Worm (Caenorhabditis elegans) whole organism, L4 larva: ENCODE measurements around the gene fipr-5.

Experiments
- F26F4.8 ChIP-seq: fragments of 200-800 bp; sonication (Bioruptor generic); conservative IDR thresholded peaks from 2 replicates; pipeline ENCODE4 v1.3.6; 2022; ENCODE audit warnings: missing genetic modification characterization, missing compliant biosample characterization
- F37D6.2 ChIP-seq: sonication (generic microtip); optimal IDR thresholded peaks from 2 replicates; lab custom pipeline; 2016; ENCODE audit warnings: mild to moderate bottlenecking, missing genetic modification characterization, missing compliant biosample characterization
- R02D3.7 ChIP-seq: fragments of 150-350 bp; sonication (generic microtip); optimal IDR thresholded peaks from 3 replicates; lab custom pipeline; 2014; ENCODE audit warnings: missing biosample characterization, missing genetic modification characterization
- T26A8.4 ChIP-seq: fragments of 200-800 bp; sonication (Bioruptor generic); IDR thresholded peaks from 2 replicates; pipeline ENCODE4 v1.3.6; 2022; ENCODE audit warnings: missing genetic modification characterization, missing compliant biosample characterization
- Y105C5A.15 ChIP-seq: fragments of 200-800 bp; sonication (Bioruptor generic); IDR thresholded peaks from 2 replicates; pipeline ENCODE4 v1.3.6; 2022; ENCODE audit warnings: missing genetic modification characterization, missing compliant biosample characterization
- Y5F2A.4 ChIP-seq: fragments of 200-800 bp; sonication (Bioruptor generic); optimal IDR thresholded peaks from 2 replicates; lab custom pipeline; 2018; ENCODE audit warnings: mild to moderate bottlenecking, missing genetic modification characterization, missing compliant biosample characterization
- ZK337.2 ChIP-seq: fragments of 200-800 bp; sonication (Bioruptor generic); IDR thresholded peaks from 2 replicates; pipeline ENCODE4 v1.3.6; 2022; ENCODE audit warnings: missing genetic modification reagents, missing genetic modification characterization, missing compliant biosample characterization
- aha-1 ChIP-seq: fragments of 150-350 bp; peaks from one replicate; lab custom pipeline; 2014; ENCODE audit warnings: missing biosample characterization, missing genetic modification characterization
- attf-4 ChIP-seq: sonication (generic microtip); optimal IDR thresholded peaks from 3 replicates; lab custom pipeline; 2017; ENCODE audit warnings: missing biosample characterization, missing genetic modification characterization
- ceh-20 ChIP-seq: fragments of 200-800 bp; sonication (Bioruptor generic); IDR thresholded peaks from 2 replicates; pipeline ENCODE4 v1.3.6; 2022; ENCODE audit warnings: missing genetic modification reagents, missing genetic modification characterization, missing compliant biosample characterization
- ceh-44 ChIP-seq: fragments of 200-800 bp; sonication (Bioruptor generic); IDR thresholded peaks from 2 replicates; pipeline ENCODE4 v1.3.6; 2022; ENCODE audit warnings: missing genetic modification reagents, missing genetic modification characterization, missing compliant biosample characterization
- ceh-62 ChIP-seq: sonication (generic microtip); optimal IDR thresholded peaks from 2 replicates; lab custom pipeline; 2017; ENCODE audit warnings: missing biosample characterization, missing genetic modification characterization
- ceh-82 ChIP-seq: sonication (generic microtip); optimal IDR thresholded peaks from 2 replicates; lab custom pipeline; 2017; ENCODE audit warnings: missing biosample characterization, missing genetic modification characterization
- ces-1 ChIP-seq: fragments of 150-350 bp; sonication (generic microtip); optimal IDR thresholded peaks from 4 replicates; lab custom pipeline; 2014; ENCODE audit warnings: missing biosample characterization, missing genetic modification reagents, missing genetic modification characterization
- cey-2 ChIP-seq: sonication (generic microtip); optimal IDR thresholded peaks from 3 replicates; lab custom pipeline; 2017; ENCODE audit warnings: missing genetic modification characterization, mild to moderate bottlenecking, missing compliant biosample characterization, antibody characterized with exemption, borderline replicate concordance; ENCODE audit not compliant: insufficient read depth
- daf-12 ChIP-seq: fragments of 150-350 bp; optimal IDR thresholded peaks from 2 replicates; lab custom pipeline; 2014; ENCODE audit warnings: missing biosample characterization, missing genetic modification reagents, missing genetic modification characterization
- daf-16 ChIP-seq, 3 experiments: sonication (generic microtip); optimal IDR thresholded peaks; 2 replicates each; lab custom pipeline; 2016 to 2017; ENCODE audit warnings: missing genetic modification characterization in 3 of 3, missing genetic modification reagents in 3 of 3, mild to moderate bottlenecking in 2 of 3, missing compliant biosample characterization in 2 of 3, missing biosample characterization in 1 of 3, moderate library complexity in 1 of 3
- daf-19 ChIP-seq: fragments of 200-800 bp; sonication (Bioruptor generic); conservative IDR thresholded peaks from 2 replicates; pipeline ENCODE4 v1.3.6; 2022; ENCODE audit warnings: missing genetic modification characterization, missing compliant biosample characterization
- daf-8 ChIP-seq: fragments of 200-800 bp; sonication (Bioruptor generic); IDR thresholded peaks from 2 replicates; pipeline ENCODE4 v1.3.6; 2022; ENCODE audit warnings: missing genetic modification characterization, missing compliant biosample characterization
- dve-1 ChIP-seq: sonication (generic microtip); optimal IDR thresholded peaks from 2 replicates; lab custom pipeline; 2017; ENCODE audit warnings: antibody characterized with exemption, mild to moderate bottlenecking, missing genetic modification characterization, missing compliant biosample characterization; ENCODE audit not compliant: insufficient read depth
- egl-43 ChIP-seq: fragments of 200-800 bp; sonication (Bioruptor generic); IDR thresholded peaks from 2 replicates; pipeline ENCODE4 v1.3.6; 2022; ENCODE audit warnings: missing genetic modification reagents, missing genetic modification characterization, missing compliant biosample characterization
- fos-1 ChIP-seq: fragments of 150-350 bp; optimal IDR thresholded peaks from 2 replicates; lab custom pipeline; 2014; ENCODE audit warnings: missing biosample characterization, missing genetic modification characterization
- gei-8 ChIP-seq: fragments of 200-800 bp; sonication (Bioruptor generic); optimal IDR thresholded peaks from 2 replicates; lab custom pipeline; 2018; ENCODE audit warnings: mild to moderate bottlenecking, missing genetic modification characterization, missing compliant biosample characterization
- hlh-11 ChIP-seq: fragments of 200-800 bp; sonication (Bioruptor generic); optimal IDR thresholded peaks from 2 replicates; lab custom pipeline; 2018; ENCODE audit warnings: mild to moderate bottlenecking, missing genetic modification characterization, missing compliant biosample characterization
- lim-7 ChIP-seq: fragments of 200-800 bp; sonication (Bioruptor generic); IDR thresholded peaks from 2 replicates; pipeline ENCODE4 v1.3.6; 2022; ENCODE audit warnings: missing genetic modification characterization, missing compliant biosample characterization
- lin-15B ChIP-seq: fragments of 150-350 bp; sonication (generic microtip); optimal IDR thresholded peaks from 3 replicates; lab custom pipeline; 2014; ENCODE audit warnings: missing biosample characterization, missing genetic modification characterization
- madf-5 ChIP-seq, 2 experiments: fragments of 200-800 bp; sonication (Bioruptor generic); IDR thresholded peaks; 2 replicates each; pipeline ENCODE4 v1.3.6; 2022; ENCODE audit warnings: missing compliant biosample characterization in 2 of 2, missing genetic modification characterization in 2 of 2
- madf-9 ChIP-seq: fragments of 200-800 bp; sonication (Bioruptor generic); conservative IDR thresholded peaks from 2 replicates; pipeline ENCODE4 v1.3.6; 2022; ENCODE audit warnings: missing genetic modification reagents, missing genetic modification characterization, missing compliant biosample characterization
- mxl-3 ChIP-seq: fragments of 200-800 bp; sonication (Bioruptor generic); optimal IDR thresholded peaks from 2 replicates; lab custom pipeline; 2018; ENCODE audit warnings: mild to moderate bottlenecking, missing genetic modification characterization, missing compliant biosample characterization
- nhr-102 ChIP-seq: sonication (generic microtip); optimal IDR thresholded peaks from 2 replicates; lab custom pipeline; 2016; ENCODE audit warnings: mild to moderate bottlenecking, missing genetic modification characterization, moderate library complexity, missing compliant biosample characterization
- nhr-28 ChIP-seq: fragments of 150-350 bp; optimal IDR thresholded peaks from 2 replicates; lab custom pipeline; 2014; ENCODE audit warnings: missing biosample characterization, missing genetic modification characterization
- php-3 ChIP-seq: fragments of 200-800 bp; sonication (Bioruptor generic); IDR thresholded peaks from 2 replicates; pipeline ENCODE4 v1.3.6; 2022; ENCODE audit warnings: missing genetic modification reagents, missing genetic modification characterization, missing compliant biosample characterization
- pqm-1 ChIP-seq: sonication (generic microtip); optimal IDR thresholded peaks from 2 replicates; lab custom pipeline; 2017; ENCODE audit warnings: missing biosample characterization, missing genetic modification characterization
- skn-1 ChIP-seq: fragments of 150-350 bp; optimal IDR thresholded peaks from 2 replicates; lab custom pipeline; 2014; ENCODE audit warnings: missing biosample characterization, missing genetic modification characterization
- snpc-1.2 ChIP-seq: fragments of 200-800 bp; sonication (Bioruptor generic); IDR thresholded peaks from 2 replicates; pipeline ENCODE4 v1.3.6; 2022; ENCODE audit warnings: missing genetic modification reagents, missing genetic modification characterization, missing compliant biosample characterization
- unc-39 ChIP-seq: sonication (generic microtip); optimal IDR thresholded peaks from 2 replicates; lab custom pipeline; 2017; ENCODE audit warnings: missing biosample characterization, missing genetic modification characterization
- unc-62 ChIP-seq, 3 experiments: fragments of 150-350 bp in 1 of 3; sonication (generic microtip); optimal IDR thresholded peaks in 2 of 3; peaks in 1 of 3; 1 replicate in 1 of 3; 2 replicates in 2 of 3; lab custom pipeline; 2014 to 2017; ENCODE audit warnings: missing biosample characterization in 3 of 3, missing genetic modification characterization in 3 of 3, missing genetic modification reagents in 3 of 3, missing genotype in 1 of 3
- zag-1 ChIP-seq: fragments of 150-350 bp; optimal IDR thresholded peaks from 2 replicates; lab custom pipeline; 2014; ENCODE audit warnings: missing biosample characterization, missing genetic modification characterization
- zfp-3 ChIP-seq: fragments of 200-800 bp; sonication (Bioruptor generic); conservative IDR thresholded peaks from 2 replicates; pipeline ENCODE4 v1.3.6; 2022; ENCODE audit warnings: missing genetic modification reagents, missing genetic modification characterization, missing compliant biosample characterization
- zip-11 ChIP-seq: fragments of 200-800 bp; sonication (Bioruptor generic); IDR thresholded peaks from 2 replicates; pipeline ENCODE4 v1.3.6; 2022; ENCODE audit warnings: missing genetic modification characterization, missing compliant biosample characterization
- ztf-11 ChIP-seq: fragments of 150-350 bp; optimal IDR thresholded peaks from 2 replicates; lab custom pipeline; 2014; ENCODE audit warnings: missing biosample characterization, missing genetic modification characterization
- ztf-7 ChIP-seq: fragments of 150-350 bp; optimal IDR thresholded peaks from 2 replicates; lab custom pipeline; 2014; ENCODE audit warnings: missing biosample characterization, missing genetic modification characterization

Gene fipr-5

DNA sequence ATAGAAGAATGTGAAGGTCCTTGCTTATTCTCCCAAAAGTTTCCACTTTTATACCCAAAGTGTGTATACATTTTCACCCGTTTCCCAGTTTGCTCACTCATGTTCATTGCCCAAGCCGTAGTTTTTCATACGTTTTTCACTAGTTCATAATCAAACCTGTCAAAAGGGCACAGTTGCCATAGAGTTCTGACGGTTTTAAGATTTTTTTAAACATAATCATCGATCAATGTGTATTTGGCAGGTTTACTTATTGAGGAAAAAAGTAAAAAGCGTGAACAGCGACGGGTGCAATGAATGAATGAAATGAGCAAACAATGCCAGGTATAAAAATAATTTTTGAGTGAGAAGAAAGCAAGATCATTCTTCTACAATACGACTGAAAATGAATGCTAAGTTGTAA lies at the start of gene fipr-5, which contains the start of gene fipr-9:
Gene fipr-5 (minus strand): TSS at position 101 of the 400 bp plus-strand sequence.
Gene fipr-9 (plus strand): TSS at position 346 of the 400 bp plus-strand sequence.
- TF ChIP-seq zip-11, result no peak
- TF ChIP-seq lim-7 (GFP tag; lab: Robert Waterston, UW), result no peak
- no peak for TF ChIP-seq ceh-82
- no peak for TF ChIP-seq ZK337.2 (GFP tag; lab: Robert Waterston, UW)
- TF ChIP-seq dve-1 (tag; lab: Kevin White, UChicago), result no peak
- TF ChIP-seq madf-5 (GFP tag; IDR thresholded peaks at IDR 0.05; lab: Robert Waterston, UW), result no peak
- no peak for TF ChIP-seq lin-15B (tag; lab: Kevin White, UChicago)

DNA sequence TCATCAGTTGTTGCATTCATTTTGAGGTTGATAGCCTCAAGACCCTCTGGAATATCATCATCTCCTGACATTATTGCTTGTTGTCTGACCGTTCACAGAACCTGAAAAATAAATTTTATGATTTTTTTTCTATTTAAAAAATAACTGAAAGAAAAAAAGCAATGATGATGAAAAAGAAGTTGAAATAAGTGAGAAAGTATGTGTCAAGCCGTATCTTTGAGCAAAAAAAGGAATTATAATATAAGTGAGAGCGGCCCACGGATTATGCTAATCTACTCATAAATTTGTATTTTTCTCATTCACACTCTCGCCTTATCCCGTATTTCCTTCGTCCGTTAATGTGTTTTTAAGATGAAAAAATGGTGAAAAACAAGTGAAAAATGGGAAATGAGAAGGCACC lies 49.0 kb upstream of the fipr-5 start, which contains the start of gene ric-4:
Gene ric-4 (minus strand): TSS at position 101 of the 400 bp plus-strand sequence.
- TF ChIP-seq pqm-1 (tag; lab: Kevin White, UChicago), result no peak
- no peak for TF ChIP-seq egl-43
- TF ChIP-seq ceh-62 (tag; lab: Kevin White, UChicago), result no peak
- TF ChIP-seq unc-39 (tag; lab: Kevin White, UChicago), result no peak
- no peak for TF ChIP-seq zfp-3 (GFP tag; lab: Robert Waterston, UW)
- no peak for TF ChIP-seq madf-5 (GFP tag; IDR thresholded peaks at IDR 0.05; lab: Robert Waterston, UW)
- no peak for TF ChIP-seq daf-8
- TF ChIP-seq Y5F2A.4 (GFP tag; lab: Kevin White, UChicago), result no peak
- TF ChIP-seq daf-19 (GFP tag; lab: Robert Waterston, UW), result no peak
- no peak for TF ChIP-seq ztf-11
- no peak for TF ChIP-seq T26A8.4 (GFP tag; lab: Robert Waterston, UW)
- TF ChIP-seq ztf-7 (tag; lab: Kevin White, UChicago), result no peak
- no peak for TF ChIP-seq gei-8 (GFP tag; lab: Kevin White, UChicago)
- no peak for TF ChIP-seq hlh-11 (tag; lab: Kevin White, UChicago)
- TF ChIP-seq php-3 (GFP tag; lab: Robert Waterston, UW), result no peak
- no peak for TF ChIP-seq nhr-28
- no peak for TF ChIP-seq ceh-44
- TF ChIP-seq skn-1 (tag; lab: Kevin White, UChicago), result no peak

ce11 chrV:10266050-10266449 lies 44.8 kb upstream of the fipr-5 start:
- peak; percentile 54 for TF ChIP-seq ces-1 (GFP tag; lab: Kevin White, UChicago)
- no peak for TF ChIP-seq cey-2

DNA sequence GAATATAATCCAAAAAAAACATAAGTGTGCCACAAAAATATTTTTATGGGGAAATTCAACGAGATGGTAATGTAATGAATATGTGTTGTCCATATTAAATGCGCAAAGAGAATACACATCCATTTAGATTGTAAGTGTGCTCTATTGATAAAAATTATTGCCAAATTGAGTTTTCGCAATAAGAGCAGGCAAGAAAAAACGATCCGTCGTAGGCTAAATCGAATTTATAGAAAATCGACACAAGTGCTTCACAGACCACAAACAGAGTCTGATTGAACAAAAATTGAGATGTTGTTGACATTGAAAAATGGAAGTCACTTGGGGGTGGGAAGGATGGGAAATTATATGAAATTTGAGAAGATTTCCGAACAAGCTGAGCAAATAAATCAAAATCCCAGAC lies 43.8 kb upstream of the fipr-5 start:
- TF ChIP-seq skn-1 (tag; lab: Kevin White, UChicago), result no peak
- no peak for TF ChIP-seq madf-9 (GFP tag; lab: Robert Waterston, UW)
- TF ChIP-seq R02D3.7, result no peak
- no peak for TF ChIP-seq fos-1 (tag; lab: Kevin White, UChicago)
- TF ChIP-seq ces-1 (GFP tag; lab: Kevin White, UChicago), result peak; percentile 73
- TF ChIP-seq mxl-3, result no peak
- no peak for TF ChIP-seq F37D6.2
- TF ChIP-seq F26F4.8 (GFP tag; lab: Robert Waterston, UW), result no peak

DNA sequence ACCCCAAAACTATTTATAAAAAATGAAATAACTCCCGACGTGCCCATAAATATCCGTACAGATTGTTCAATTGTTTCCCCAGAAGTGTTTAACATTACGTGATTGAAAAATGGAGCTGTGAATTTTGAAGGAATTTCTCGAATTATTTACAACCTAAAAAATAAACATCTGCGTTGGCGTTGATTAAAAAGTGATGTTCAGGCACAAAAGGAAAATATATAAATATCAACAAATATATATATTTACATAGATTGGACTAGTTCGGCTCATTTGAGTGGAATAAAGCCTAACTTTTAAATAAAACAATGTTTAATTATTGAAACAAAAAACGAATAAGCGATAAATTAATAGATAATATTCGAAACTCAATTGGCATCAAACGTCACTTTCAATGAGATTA lies 39.2 kb upstream of the fipr-5 start, which contains the start of gene sri-18:
Gene sri-18 (minus strand): TSS at position 101 of the 400 bp plus-strand sequence.
- TF ChIP-seq attf-4 (tag; lab: Kevin White, UChicago), result no peak
- no peak for TF ChIP-seq daf-19 (GFP tag; lab: Robert Waterston, UW)
- no peak for TF ChIP-seq madf-5 (GFP tag; IDR thresholded peaks at IDR 0.05; lab: Robert Waterston, UW)
- no peak for TF ChIP-seq lim-7 (GFP tag; lab: Robert Waterston, UW)
- TF ChIP-seq unc-62 (GFP tag; optimal IDR thresholded peaks at IDR 0.05 in 1 of 2; lab: Kevin White, UChicago), result no peak
- no peak for TF ChIP-seq unc-62 (tag; optimal IDR thresholded peaks at IDR 0.05; lab: Kevin White, UChicago)
- no peak for TF ChIP-seq daf-16 (GFP tag; optimal IDR thresholded peaks at IDR 0.05; lab: Kevin White, UChicago)
- TF ChIP-seq daf-16 (tag; optimal IDR thresholded peaks at IDR 0.05; lab: Kevin White, UChicago), result no peak
- no peak for TF ChIP-seq lin-15B (tag; lab: Kevin White, UChicago)
- no peak for TF ChIP-seq daf-12
- no peak for TF ChIP-seq aha-1 (tag; lab: Kevin White, UChicago)
- TF ChIP-seq Y105C5A.15 (GFP tag; lab: Robert Waterston, UW), result no peak
- no peak for TF ChIP-seq zag-1 (tag; lab: Kevin White, UChicago)
- no peak for TF ChIP-seq snpc-1.2 (GFP tag; lab: Robert Waterston, UW)
- no peak for TF ChIP-seq nhr-102 (tag; lab: Kevin White, UChicago)
- no peak for TF ChIP-seq ceh-82
- TF ChIP-seq ceh-20 (GFP tag; lab: Robert Waterston, UW), result no peak
- no peak for TF ChIP-seq ces-1 (GFP tag; lab: Kevin White, UChicago)
